Worm (Caenorhabditis elegans): ENCODE measurements around the gene iff-2.

- no peak for TF ChIP-seq flt-1 (GFP tag; IDR thresholded peaks at IDR 0.05)
- TF ChIP-seq klf-2 (GFP tag; conservative IDR thresholded peaks at IDR 0.05): no peak
Observed at ce11 chrII:8607662-8608061, 46.5 kb upstream of the iff-2 start, which contains the start of gene F28C6.10.

Data from whole organism, midembryonic.